Worm (Caenorhabditis elegans) whole organism, L1 larva: ENCODE results near the gene fbxa-214.

Experiments used
- fos-1 ChIP-seq: fragments of 150-350 bp; optimal IDR thresholded peaks from 2 replicates; lab custom pipeline; 2014; ENCODE audit warnings: missing biosample characterization, missing genetic modification characterization
- lin-39 ChIP-seq: fragments of 150-350 bp; optimal IDR thresholded peaks from 2 replicates; lab custom pipeline; 2014; ENCODE audit warnings: missing biosample characterization, missing genetic modification reagents, missing genetic modification characterization
- lir-3 ChIP-seq: sonication (generic microtip); optimal IDR thresholded peaks from 2 replicates; lab custom pipeline; 2016; ENCODE audit warnings: mild to moderate bottlenecking, missing genetic modification characterization, moderate library complexity, missing compliant biosample characterization; ENCODE audit not compliant: poor library complexity
- nhr-11 ChIP-seq: fragments of 150-350 bp; optimal IDR thresholded peaks from 2 replicates; lab custom pipeline; 2014; ENCODE audit warnings: missing biosample characterization, missing genetic modification characterization
- nhr-19 ChIP-seq: fragments of 200-800 bp; sonication (Bioruptor generic); conservative IDR thresholded peaks from 2 replicates; pipeline ENCODE4 v1.3.6; 2022; ENCODE audit warnings: missing genetic modification characterization, missing compliant biosample characterization
- nhr-71 ChIP-seq: sonication (generic microtip); optimal IDR thresholded peaks from 2 replicates; lab custom pipeline; 2016; ENCODE audit warnings: mild to moderate bottlenecking, missing genetic modification characterization, moderate library complexity, missing compliant biosample characterization
- pag-3 ChIP-seq: sonication (generic microtip); optimal IDR thresholded peaks from 2 replicates; lab custom pipeline; 2017; ENCODE audit warnings: missing genetic modification characterization, mild to moderate bottlenecking, missing compliant biosample characterization, antibody characterized with exemption, borderline replicate concordance; ENCODE audit not compliant: insufficient read depth
- sptf-1 ChIP-seq: fragments of 150-350 bp; optimal IDR thresholded peaks from 2 replicates; lab custom pipeline; 2014; ENCODE audit warnings: missing biosample characterization, missing genetic modification characterization

ce11 chrV:6110533-6110932 lies 40.7 kb upstream of the fbxa-214 start, which contains the start of gene F17A9.4:
- TF ChIP-seq nhr-11 (no peak), nhr-71 (tag; lab: Kevin White, UChicago) (peak; percentile 67), fos-1 (no peak), lir-3 (tag; lab: Kevin White, UChicago) (no peak), lin-39 (tag; lab: Kevin White, UChicago) (no peak), nhr-19 (no peak; the same call in 1 of the 2 replicates), pag-3 (tag; lab: Kevin White, UChicago) (no peak), sptf-1 (tag; lab: Kevin White, UChicago) (no peak)
